Fruit fly (Drosophila melanogaster) whole organism, adult: ENCODE measurements around the gene Der-1.

Source experiments
- CG12768 ChIP-seq: fragments of 200-800 bp; sonication (Bioruptor generic); optimal IDR thresholded peaks from 2 replicates; lab custom pipeline; 2017; ENCODE audit warnings: missing biosample characterization, missing genetic modification characterization, mild to moderate bottlenecking, moderate library complexity, missing genetic modification reagents
- CG14711 ChIP-seq: fragments of 200-800 bp; sonication (Bioruptor generic); optimal IDR thresholded peaks from 2 replicates; lab custom pipeline; 2018; ENCODE audit warnings: missing biosample characterization, mild to moderate bottlenecking, missing genetic modification characterization, moderate library complexity
- CG5204 ChIP-seq: fragments of 200-800 bp; sonication (Bioruptor generic); optimal IDR thresholded peaks from 2 replicates; lab custom pipeline; 2016; ENCODE audit warnings: missing biosample characterization, missing genetic modification characterization
- CG7101 ChIP-seq: fragments of 200-800 bp; sonication (Bioruptor generic); optimal IDR thresholded peaks from 2 replicates; lab custom pipeline; 2018; ENCODE audit warnings: missing biosample characterization, mild to moderate bottlenecking, missing genetic modification characterization, moderate library complexity
- Clk ChIP-seq: fragments of 200-800 bp; sonication (Bioruptor generic); optimal IDR thresholded peaks from 2 replicates; lab custom pipeline; 2017; ENCODE audit warnings: missing biosample characterization, missing genetic modification characterization
- Hr96 ChIP-seq: fragments of 200-800 bp; sonication (Bioruptor generic); optimal IDR thresholded peaks from 2 replicates; lab custom pipeline; 2016; ENCODE audit warnings: missing biosample characterization, missing genetic modification characterization
- cic ChIP-seq: fragments of 200-800 bp; sonication (Bioruptor generic); optimal IDR thresholded peaks from 2 replicates; lab custom pipeline; 2017; ENCODE audit warnings: missing biosample characterization, mild to moderate bottlenecking, missing genetic modification characterization, moderate library complexity
- ovo ChIP-seq: fragments of 200-800 bp; sonication (Bioruptor generic); optimal IDR thresholded peaks from 2 replicates; lab custom pipeline; 2016; ENCODE audit warnings: missing biosample characterization, missing genetic modification characterization
- tj ChIP-seq: fragments of 200-800 bp; sonication (Bioruptor generic); optimal IDR thresholded peaks from 3 replicates; lab custom pipeline; 2017; ENCODE audit warnings: missing biosample characterization, mild to moderate bottlenecking, missing genetic modification characterization, moderate library complexity

dm6 chr2L:1967861-1968260 lies 5.9 kb upstream of the Der-1 start:
- no peak for TF ChIP-seq Clk (GFP tag; lab: Kevin White, UChicago)
- TF ChIP-seq Hr96 (GFP tag; lab: Kevin White, UChicago) = no peak
- TF ChIP-seq ovo (GFP tag; lab: Kevin White, UChicago) = no peak
- TF ChIP-seq CG12768 = no peak
- TF ChIP-seq tj (GFP tag; lab: Kevin White, UChicago) = no peak
- no peak for TF ChIP-seq cic (GFP tag; lab: Kevin White, UChicago)
- no peak for TF ChIP-seq CG5204 (GFP tag; lab: Kevin White, UChicago)
- TF ChIP-seq CG14711 (tag; lab: Kevin White, UChicago) = no peak
- TF ChIP-seq CG7101 = no peak
